Fruit fly (Drosophila melanogaster): ENCODE data around the gene ATPsynCF6.

Gene ATPsynCF6

dm6 chr3R:23345057-23345776, 10.6 kb downstream of the ATPsynCF6 start:
- TF ChIP-seq CrebA (GFP tag; optimal IDR thresholded peaks at IDR 0.05; ENCODE audit: borderline replicate concordance): no peak

dm6 chr3R:23343707-23344310, 12.1 kb downstream of the ATPsynCF6 start:
- TF ChIP-seq Abd-B (GFP tag; optimal IDR thresholded peaks at IDR 0.05) (no peak), sage (GFP tag; optimal IDR thresholded peaks at IDR 0.05) (no peak), Mio (GFP tag; optimal IDR thresholded peaks at IDR 0.05) (no peak), rgr (GFP tag; optimal IDR thresholded peaks at IDR 0.05) (no peak), dsf (GFP tag; optimal IDR thresholded peaks at IDR 0.05; ENCODE audit: borderline replicate concordance) (no peak), CG32264 (GFP tag; optimal IDR thresholded peaks at IDR 0.05) (no peak), brk (GFP tag; optimal IDR thresholded peaks at IDR 0.05) (no peak), GATAd (GFP tag; optimal IDR thresholded peaks at IDR 0.05) (no peak), CG9705 (GFP tag; optimal IDR thresholded peaks at IDR 0.05) (no peak)

dm6 chr3R:23341769-23342352, 14.0 kb downstream of the ATPsynCF6 start:
- TF ChIP-seq sage (GFP tag; optimal IDR thresholded peaks at IDR 0.05): no peak
- TF ChIP-seq brk (GFP tag; optimal IDR thresholded peaks at IDR 0.05): no peak
- no peak for TF ChIP-seq usp (GFP tag; optimal IDR thresholded peaks at IDR 0.05)
- no peak for TF ChIP-seq woc (GFP tag; optimal IDR thresholded peaks at IDR 0.05)
- TF ChIP-seq GATAd (GFP tag; optimal IDR thresholded peaks at IDR 0.05): no peak
- TF ChIP-seq Rel (GFP tag; optimal IDR thresholded peaks at IDR 0.05): no peak
- TF ChIP-seq Rel (tag; optimal IDR thresholded peaks at IDR 0.05): peak; percentile 97
- no peak for TF ChIP-seq CG32264 (GFP tag; optimal IDR thresholded peaks at IDR 0.05)

dm6 chr3R:23340621-23341020, 15.2 kb downstream of the ATPsynCF6 start:
- TF ChIP-seq psq (GFP tag; optimal IDR thresholded peaks at IDR 0.05): no peak
- no peak for TF ChIP-seq Vsx2 (GFP tag; optimal IDR thresholded peaks at IDR 0.05; ENCODE audit: partially characterized antibody)
- no peak for TF ChIP-seq dl (GFP tag; optimal IDR thresholded peaks at IDR 0.05; ENCODE audit: insufficient read depth in 1 of 2, partially characterized antibody in 2 of 2)
- no peak for TF ChIP-seq dsf (GFP tag; optimal IDR thresholded peaks at IDR 0.05; ENCODE audit: borderline replicate concordance)
- TF ChIP-seq jim (GFP tag; optimal IDR thresholded peaks at IDR 0.05): no peak
- TF ChIP-seq Sp1 (GFP tag; optimal IDR thresholded peaks at IDR 0.05): no peak
- no peak for TF ChIP-seq Myc (optimal IDR thresholded peaks at IDR 0.05)
- no peak for TF ChIP-seq woc (GFP tag; optimal IDR thresholded peaks at IDR 0.05)
- TF ChIP-seq ey (GFP tag; optimal IDR thresholded peaks at IDR 0.05): no peak
- TF ChIP-seq Abd-B (GFP tag; optimal IDR thresholded peaks at IDR 0.05): no peak
- TF ChIP-seq Hr83 (GFP tag; optimal IDR thresholded peaks at IDR 0.05; ENCODE audit: poor library complexity, severe bottlenecking): no peak
- TF ChIP-seq sage (GFP tag; optimal IDR thresholded peaks at IDR 0.05): no peak
- no peak for TF ChIP-seq HLH106 (tag; optimal IDR thresholded peaks at IDR 0.05)
- no peak for TF ChIP-seq CrebA (GFP tag; optimal IDR thresholded peaks at IDR 0.05; ENCODE audit: borderline replicate concordance)
- TF ChIP-seq rgr (GFP tag; optimal IDR thresholded peaks at IDR 0.05): no peak
- TF ChIP-seq CG9705 (GFP tag; optimal IDR thresholded peaks at IDR 0.05): no peak
- TF ChIP-seq sv (GFP tag; optimal IDR thresholded peaks at IDR 0.05): no peak
- no peak for TF ChIP-seq foxo (GFP tag; optimal IDR thresholded peaks at IDR 0.05)
- no peak for TF ChIP-seq Jra (GFP tag; optimal IDR thresholded peaks at IDR 0.05)
- TF ChIP-seq Dif (GFP tag; optimal IDR thresholded peaks at IDR 0.05; ENCODE audit: partially characterized antibody): no peak

dm6 chr3R:23338290-23338689, 17.6 kb downstream of the ATPsynCF6 start:
- TF ChIP-seq Rel (GFP tag; optimal IDR thresholded peaks at IDR 0.05) (no peak), Rel (tag; optimal IDR thresholded peaks at IDR 0.05) (peak; percentile 18), br (GFP tag; optimal IDR thresholded peaks at IDR 0.05) (no peak), Mio (GFP tag; optimal IDR thresholded peaks at IDR 0.05) (no peak), psq (GFP tag; optimal IDR thresholded peaks at IDR 0.05) (no peak), Myc (optimal IDR thresholded peaks at IDR 0.05) (no peak)
